Worm (Caenorhabditis elegans): Measurements from ENCODE around the gene abhd-12.

abhd-12 gene

ce11 chrV:7983381-7984052 lies at the start of gene abhd-12, which contains the start of gene natb-1:
Gene abhd-12, plus strand, starts transcription at chrV:7983879.
Gene natb-1, minus strand, starts transcription at chrV:7983431.
- TF ChIP-seq flt-1 (GFP tag; IDR thresholded peaks at IDR 0.05): 0 out of 2 replicates have a peak, but pooled peaks have one; percentile 52
- TF ChIP-seq ztf-29 (GFP tag; IDR thresholded peaks at IDR 0.05): no peak
- no peak for TF ChIP-seq klf-2 (GFP tag; conservative IDR thresholded peaks at IDR 0.05)
- no peak for TF ChIP-seq med-1 (GFP tag; optimal IDR thresholded peaks at IDR 0.05; ENCODE audit: insufficient read depth)
- TF ChIP-seq tab-1 (GFP tag; IDR thresholded peaks at IDR 0.05): no peak
- no peak for TF ChIP-seq T22C8.4 (GFP tag; IDR thresholded peaks at IDR 0.05)

DNA sequence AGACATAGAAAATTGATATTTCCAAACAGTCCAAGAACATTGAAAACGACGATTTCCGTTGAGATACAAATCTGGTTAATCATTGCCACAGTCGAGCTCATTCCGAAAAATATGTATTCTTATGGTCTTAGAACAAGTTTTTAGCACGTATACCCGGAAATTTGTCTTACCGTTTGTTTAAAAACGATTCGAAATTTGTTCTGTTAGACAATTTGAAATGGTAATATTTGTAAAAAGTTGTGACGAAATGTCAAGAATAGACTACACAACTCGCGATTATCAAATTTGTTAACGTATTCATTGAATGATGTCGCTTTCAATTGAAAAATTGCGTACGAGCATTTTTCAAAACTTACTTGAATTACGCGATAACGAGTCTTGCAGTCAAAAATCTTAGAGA lies 46.5 kb upstream of the abhd-12 start, which contains the start of gene srsx-3:
Gene srsx-3 (minus strand): TSS at position 101 of the 400 bp plus-strand sequence.
- TF ChIP-seq T22C8.4 (GFP tag; IDR thresholded peaks at IDR 0.05) (no peak), klf-2 (GFP tag; conservative IDR thresholded peaks at IDR 0.05) (no peak)

DNA sequence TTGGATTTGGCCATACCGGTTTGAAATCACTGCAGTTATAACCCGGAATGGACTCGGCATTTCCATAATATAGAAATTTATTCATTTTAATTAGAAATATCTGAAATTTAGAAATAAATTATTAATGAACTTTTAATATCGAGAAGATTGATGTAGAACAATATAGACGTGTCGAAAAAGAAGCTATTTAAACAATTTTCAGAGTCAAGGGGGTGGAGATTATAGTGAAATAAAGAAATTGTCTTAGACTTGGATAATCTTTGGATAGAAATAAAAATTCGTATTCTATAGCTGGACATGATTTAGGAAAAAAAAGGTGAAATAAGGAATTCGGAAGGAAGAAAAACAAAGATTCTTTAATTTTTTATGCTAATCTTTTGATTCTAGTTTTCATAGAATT lies 43.4 kb upstream of the abhd-12 start, which contains the start of gene srt-53:
Gene srt-53 (minus strand): TSS at position 101 of the 400 bp plus-strand sequence.
- no peak for TF ChIP-seq ref-1 (GFP tag; conservative IDR thresholded peaks at IDR 0.05)
- no peak for TF ChIP-seq ztf-23 (GFP tag; IDR thresholded peaks at IDR 0.05)

- no peak for TF ChIP-seq ref-1 (GFP tag; conservative IDR thresholded peaks at IDR 0.05)
- no peak for TF ChIP-seq ztf-23 (GFP tag; IDR thresholded peaks at IDR 0.05)
- no peak for TF ChIP-seq flt-1 (GFP tag; IDR thresholded peaks at IDR 0.05)
- TF ChIP-seq cog-1 (tag; optimal IDR thresholded peaks at IDR 0.05): no peak
- no peak for TF ChIP-seq T22C8.4 (GFP tag; IDR thresholded peaks at IDR 0.05)
- no peak for TF ChIP-seq med-1 (GFP tag; optimal IDR thresholded peaks at IDR 0.05; ENCODE audit: insufficient read depth)
- TF ChIP-seq tab-1 (GFP tag; IDR thresholded peaks at IDR 0.05): no peak
- no peak for TF ChIP-seq klf-2 (GFP tag; conservative IDR thresholded peaks at IDR 0.05)
- no peak for TF ChIP-seq ztf-29 (GFP tag; IDR thresholded peaks at IDR 0.05)
Observed at ce11 chrV:7943568-7943967, 40.1 kb upstream of the abhd-12 start, which contains the start of gene Y97E10B.1. Gene Y97E10B.1, plus strand, starts transcription at chrV:7943868.

- TF ChIP-seq flt-1 (GFP tag; IDR thresholded peaks at IDR 0.05) (no peak), T22C8.4 (GFP tag; IDR thresholded peaks at IDR 0.05) (no peak), klf-2 (GFP tag; conservative IDR thresholded peaks at IDR 0.05) (no peak), med-1 (GFP tag; optimal IDR thresholded peaks at IDR 0.05; ENCODE audit: insufficient read depth) (no peak), ztf-29 (GFP tag; IDR thresholded peaks at IDR 0.05) (no peak), ztf-23 (GFP tag; IDR thresholded peaks at IDR 0.05) (no peak), cog-1 (tag; optimal IDR thresholded peaks at IDR 0.05) (no peak), ref-1 (GFP tag; conservative IDR thresholded peaks at IDR 0.05) (no peak), tab-1 (GFP tag; IDR thresholded peaks at IDR 0.05) (no peak)
Observed at ce11 chrV:7946229-7946628, 37.5 kb upstream of the abhd-12 start.

DNA sequence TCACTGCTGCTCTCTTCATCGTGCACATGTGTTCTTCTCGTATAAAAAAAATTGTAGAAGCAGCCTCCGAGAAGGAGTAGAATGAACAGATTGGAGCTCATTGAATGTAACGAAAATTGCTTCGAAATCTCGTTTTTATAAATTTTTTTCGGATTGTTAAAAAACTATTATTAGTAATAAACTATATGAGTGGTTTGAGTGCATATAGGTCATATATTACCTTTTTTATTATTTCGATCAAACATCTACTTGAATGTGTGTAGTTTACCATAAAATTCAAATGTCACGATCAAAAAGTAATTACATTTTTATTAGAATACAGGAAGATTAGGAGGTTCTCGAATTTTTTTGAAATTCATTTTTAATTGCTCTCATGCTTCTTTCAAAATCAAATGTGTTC lies 30.8 kb upstream of the abhd-12 start, which contains the start of gene clec-216:
Gene clec-216 (minus strand): TSS at position 101 of the 400 bp plus-strand sequence.
- TF ChIP-seq cog-1 (tag; optimal IDR thresholded peaks at IDR 0.05) (no peak), klf-2 (GFP tag; conservative IDR thresholded peaks at IDR 0.05) (no peak), med-1 (GFP tag; optimal IDR thresholded peaks at IDR 0.05; ENCODE audit: insufficient read depth) (no peak), tab-1 (GFP tag; IDR thresholded peaks at IDR 0.05) (no peak), ztf-29 (GFP tag; IDR thresholded peaks at IDR 0.05) (no peak), flt-1 (GFP tag; IDR thresholded peaks at IDR 0.05) (no peak), ref-1 (GFP tag; conservative IDR thresholded peaks at IDR 0.05) (no peak), ztf-23 (GFP tag; IDR thresholded peaks at IDR 0.05) (no peak), T22C8.4 (GFP tag; IDR thresholded peaks at IDR 0.05) (no peak)

DNA sequence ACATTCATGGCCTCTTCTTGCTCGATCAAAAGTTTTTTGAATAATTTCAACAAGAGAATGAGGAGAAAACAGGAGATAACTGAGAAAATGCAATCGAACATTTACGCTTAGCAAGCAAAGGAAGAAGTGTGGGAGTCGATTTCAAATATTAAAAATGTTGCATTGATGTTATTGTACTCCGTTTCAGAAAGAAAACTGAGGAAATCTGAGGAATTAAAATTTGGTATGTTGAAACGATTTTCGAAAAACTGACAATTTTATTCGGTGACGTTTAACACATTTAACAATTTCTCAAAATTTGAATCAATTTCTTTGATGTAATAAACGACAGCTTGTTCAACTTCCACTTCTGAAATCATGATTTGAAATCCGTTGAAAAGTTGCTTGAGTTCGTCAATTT lies 29.1 kb upstream of the abhd-12 start, which contains the start of gene F26D11.13:
Gene F26D11.13 (minus strand): TSS at position 101 of the 400 bp plus-strand sequence.
- TF ChIP-seq med-1 (GFP tag; optimal IDR thresholded peaks at IDR 0.05; ENCODE audit: insufficient read depth): no peak
- TF ChIP-seq cog-1 (tag; optimal IDR thresholded peaks at IDR 0.05): no peak
- no peak for TF ChIP-seq T22C8.4 (GFP tag; IDR thresholded peaks at IDR 0.05)
- TF ChIP-seq ztf-29 (GFP tag; IDR thresholded peaks at IDR 0.05): no peak
- no peak for TF ChIP-seq klf-2 (GFP tag; conservative IDR thresholded peaks at IDR 0.05)
- no peak for TF ChIP-seq flt-1 (GFP tag; IDR thresholded peaks at IDR 0.05)
- TF ChIP-seq ref-1 (GFP tag; conservative IDR thresholded peaks at IDR 0.05): no peak
- no peak for TF ChIP-seq tab-1 (GFP tag; IDR thresholded peaks at IDR 0.05)
- no peak for TF ChIP-seq ztf-23 (GFP tag; IDR thresholded peaks at IDR 0.05)

DNA sequence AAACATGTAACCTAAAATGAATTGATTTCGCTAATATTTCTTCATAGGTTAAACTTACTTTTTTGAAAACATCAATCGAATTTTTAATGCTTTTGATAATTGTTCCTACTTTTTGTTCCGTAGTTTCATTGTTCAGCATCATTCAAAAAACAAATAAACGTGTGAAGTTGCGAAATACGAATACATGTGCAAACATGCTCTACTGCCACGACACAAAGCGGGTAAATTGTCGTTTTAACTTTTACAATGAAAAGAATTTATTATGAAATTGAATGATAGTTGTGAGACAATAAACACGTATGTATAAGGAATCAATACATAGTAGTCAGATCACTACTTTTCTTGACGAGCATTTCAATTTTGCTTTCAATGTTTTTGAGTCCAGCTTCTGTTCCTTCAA lies 28.5 kb upstream of the abhd-12 start, which contains the start of gene F26D11.12:
Gene F26D11.12 (minus strand): TSS at position 145 of the 400 bp plus-strand sequence.
- TF ChIP-seq ztf-29 (GFP tag; IDR thresholded peaks at IDR 0.05): no peak
- no peak for TF ChIP-seq klf-2 (GFP tag; conservative IDR thresholded peaks at IDR 0.05)

- no peak for TF ChIP-seq ztf-29 (GFP tag; IDR thresholded peaks at IDR 0.05)
- TF ChIP-seq tab-1 (GFP tag; IDR thresholded peaks at IDR 0.05): no peak
- no peak for TF ChIP-seq med-1 (GFP tag; optimal IDR thresholded peaks at IDR 0.05; ENCODE audit: insufficient read depth)
- no peak for TF ChIP-seq klf-2 (GFP tag; conservative IDR thresholded peaks at IDR 0.05)
- no peak for TF ChIP-seq flt-1 (GFP tag; IDR thresholded peaks at IDR 0.05)
Observed at ce11 chrV:7956218-7956617, 27.5 kb upstream of the abhd-12 start, which contains the start of gene pals-34. Gene pals-34, minus strand, starts transcription at chrV:7956497.

DNA sequence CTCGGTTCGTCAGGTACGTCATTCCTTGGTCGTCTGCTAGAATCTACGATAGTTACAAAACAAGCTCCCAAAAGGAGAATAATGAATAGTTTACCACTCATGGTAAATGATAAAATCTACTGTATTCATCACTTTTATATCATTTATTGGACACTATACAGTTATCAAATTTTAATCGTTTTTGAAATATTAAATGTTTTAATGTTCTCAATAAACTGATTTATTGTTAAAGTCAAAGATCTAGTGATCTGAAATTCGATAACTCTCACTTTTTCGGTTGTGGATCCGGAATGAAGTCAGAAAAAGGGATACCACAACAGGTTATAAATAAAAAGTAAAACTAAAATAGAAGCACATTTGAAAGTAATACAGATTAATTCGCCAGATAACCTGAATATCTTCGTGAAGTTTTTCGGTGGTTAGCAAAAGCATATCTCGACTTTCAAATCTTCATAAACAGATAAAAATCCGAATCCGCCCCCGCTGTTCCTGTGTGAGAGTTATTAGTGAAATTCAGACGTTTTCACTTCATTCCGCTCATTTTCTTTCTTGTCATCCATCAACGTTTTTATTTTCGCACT lies 24.8 kb upstream of the abhd-12 start, which contains the start of the genes clec-217 and F26D11.2:
Gene clec-217 (minus strand): TSS at position 101 of the 581 bp plus-strand sequence.
Gene F26D11.2 (plus strand): TSS at position 531 of the 581 bp plus-strand sequence.
- no peak for TF ChIP-seq flt-1 (GFP tag; IDR thresholded peaks at IDR 0.05)
- TF ChIP-seq ztf-23 (GFP tag; IDR thresholded peaks at IDR 0.05): no peak
- TF ChIP-seq T22C8.4 (GFP tag; IDR thresholded peaks at IDR 0.05): no peak
- TF ChIP-seq ztf-29 (GFP tag; IDR thresholded peaks at IDR 0.05): no peak
- TF ChIP-seq klf-2 (GFP tag; conservative IDR thresholded peaks at IDR 0.05): no peak
- TF ChIP-seq ref-1 (GFP tag; conservative IDR thresholded peaks at IDR 0.05): no peak
- TF ChIP-seq med-1 (GFP tag; optimal IDR thresholded peaks at IDR 0.05; ENCODE audit: insufficient read depth): no peak
- no peak for TF ChIP-seq tab-1 (GFP tag; IDR thresholded peaks at IDR 0.05)
- TF ChIP-seq cog-1 (tag; optimal IDR thresholded peaks at IDR 0.05): no peak

All from whole organism, midembryonic.